Fruit fly (Drosophila melanogaster) whole organism, embryonic: ENCODE results near the gene CG32700.

Source experiments
- Blimp-1 ChIP-seq: fragments of 200-800 bp; sonication (Bioruptor generic); optimal IDR thresholded peaks from 3 replicates; lab custom pipeline; 2018; ENCODE audit warnings: missing biosample characterization, missing genetic modification characterization, mild to moderate bottlenecking, moderate library complexity, missing genetic modification reagents
- CG1024 ChIP-seq: fragments of 200-800 bp; sonication (Bioruptor generic); IDR thresholded peaks from 2 replicates; pipeline ENCODE4 v1.3.6; 2022; ENCODE audit warnings: missing biosample characterization, missing genetic modification characterization
- CG11398 ChIP-seq: fragments of 200-800 bp; sonication (Bioruptor generic); optimal IDR thresholded peaks from 2 replicates; lab custom pipeline; 2016; ENCODE audit warnings: missing biosample characterization, missing genetic modification characterization
- CG11456 ChIP-seq: fragments of 200-800 bp; sonication (Bioruptor generic); IDR thresholded peaks from 3 replicates; pipeline ENCODE4 v1.3.6; 2022; ENCODE audit warnings: missing biosample characterization, missing genetic modification characterization
- CG11504 ChIP-seq: fragments of 200-800 bp; sonication (Bioruptor generic); optimal IDR thresholded peaks from 3 replicates; lab custom pipeline; 2019; ENCODE audit warnings: missing biosample characterization, mild to moderate bottlenecking, missing genetic modification characterization, moderate library complexity
- CG12942 ChIP-seq: fragments of 200-800 bp; sonication (Bioruptor generic); optimal IDR thresholded peaks from 3 replicates; lab custom pipeline; 2016; ENCODE audit warnings: missing biosample characterization, missing genetic modification characterization
- CG13424 ChIP-seq: fragments of 200-800 bp; sonication (Bioruptor generic); optimal IDR thresholded peaks from 2 replicates; lab custom pipeline; 2019; ENCODE audit warnings: missing biosample characterization, mild to moderate bottlenecking, missing genetic modification characterization, moderate library complexity
- CG13775 ChIP-seq: fragments of 200-800 bp; sonication (Bioruptor generic); optimal IDR thresholded peaks from 3 replicates; lab custom pipeline; 2017; ENCODE audit warnings: missing biosample characterization, mild to moderate bottlenecking, missing genetic modification characterization
- CG17829 ChIP-seq: fragments of 200-800 bp; optimal IDR thresholded peaks from 2 replicates; lab custom pipeline; 2019; ENCODE audit warnings: missing biosample characterization, mild to moderate bottlenecking, missing genetic modification characterization, moderate library complexity
- CG5180 ChIP-seq: fragments of 200-800 bp; sonication (Bioruptor generic); optimal IDR thresholded peaks from 3 replicates; lab custom pipeline; 2017; ENCODE audit warnings: missing biosample characterization, missing genetic modification characterization, mild to moderate bottlenecking, moderate library complexity, missing genetic modification reagents
- CG8478 ChIP-seq: fragments of >200 bp; optimal IDR thresholded peaks from 2 replicates; lab custom pipeline; 2018
- CG9797 ChIP-seq: fragments of 200-800 bp; sonication (Bioruptor generic); optimal IDR thresholded peaks from 3 replicates; lab custom pipeline; 2018; ENCODE audit warnings: missing biosample characterization, mild to moderate bottlenecking, missing genetic modification characterization
- CG9817 ChIP-seq: fragments of 200-800 bp; sonication (Bioruptor generic); optimal IDR thresholded peaks from 2 replicates; lab custom pipeline; 2018; ENCODE audit warnings: missing biosample characterization, mild to moderate bottlenecking, missing genetic modification characterization, moderate library complexity
- CHES-1-like ChIP-seq: fragments of 200-800 bp; sonication (Bioruptor generic); optimal IDR thresholded peaks from 2 replicates; lab custom pipeline; 2016; ENCODE audit warnings: missing biosample characterization, missing genetic modification characterization
- D ChIP-seq, 2 experiments: fragments of 200-800 bp in 1 of 2; fragments of >200 bp in 1 of 2; sonication (Bioruptor generic) in 1 of 2; optimal IDR thresholded peaks; 2 replicates in 1 of 2; 3 replicates in 1 of 2; lab custom pipeline; 2017; ENCODE audit warnings: mild to moderate bottlenecking in 1 of 2, missing biosample characterization in 1 of 2, missing genetic modification characterization in 1 of 2, missing genetic modification reagents in 1 of 2
- Dip2 ChIP-seq: fragments of 200-800 bp; sonication (Bioruptor generic); IDR thresholded peaks from 2 replicates; pipeline ENCODE4 v1.3.6; 2022; ENCODE audit warnings: missing biosample characterization, missing genetic modification characterization
- Drgx ChIP-seq: fragments of 200-800 bp; sonication (Bioruptor generic); IDR thresholded peaks from 2 replicates; pipeline ENCODE4 v1.3.6; 2022; ENCODE audit warnings: missing biosample characterization, missing genetic modification characterization
- HmgD ChIP-seq: fragments of 200-800 bp; sonication (Bioruptor generic); optimal IDR thresholded peaks from 3 replicates; lab custom pipeline; 2016; ENCODE audit warnings: missing biosample characterization, missing genetic modification characterization
- Hr3 ChIP-seq: fragments of 200-800 bp; sonication (Bioruptor generic); optimal IDR thresholded peaks from 3 replicates; lab custom pipeline; 2016; ENCODE audit warnings: missing biosample characterization, missing genetic modification characterization
- Hr51 ChIP-seq, 2 experiments: fragments of 200-800 bp; sonication (Bioruptor generic); optimal IDR thresholded peaks; 2 replicates in 1 of 2; 3 replicates in 1 of 2; lab custom pipeline; 2016 to 2018; ENCODE audit warnings: missing biosample characterization in 2 of 2, missing genetic modification characterization in 2 of 2, mild to moderate bottlenecking in 1 of 2, moderate library complexity in 1 of 2
- MBD-R2 ChIP-seq: fragments of 200-800 bp; sonication (Bioruptor generic); IDR thresholded peaks from 2 replicates; pipeline ENCODE4 v1.3.6; 2022; ENCODE audit warnings: missing biosample characterization, missing genetic modification characterization
- NK7.1 ChIP-seq: fragments of 200-800 bp; sonication (Bioruptor generic); optimal IDR thresholded peaks from 3 replicates; lab custom pipeline; 2016; ENCODE audit warnings: missing biosample characterization, missing genetic modification characterization
- Sox100B ChIP-seq: fragments of 200-800 bp; sonication (Bioruptor generic); optimal IDR thresholded peaks from 3 replicates; lab custom pipeline; 2018; ENCODE audit warnings: missing biosample characterization, mild to moderate bottlenecking, missing genetic modification characterization
- al ChIP-seq: fragments of 200-800 bp; sonication (Bioruptor generic); IDR thresholded peaks from 2 replicates; pipeline ENCODE4 v1.3.6; 2022; ENCODE audit warnings: missing biosample characterization, missing genetic modification characterization
- bigmax ChIP-seq: fragments of 200-800 bp; sonication (Bioruptor generic); optimal IDR thresholded peaks from 2 replicates; lab custom pipeline; 2018; ENCODE audit warnings: missing biosample characterization, mild to moderate bottlenecking, missing genetic modification characterization
- bowl ChIP-seq: fragments of 200-800 bp; sonication (Bioruptor generic); IDR thresholded peaks from 2 replicates; pipeline ENCODE4 v1.3.6; 2022; ENCODE audit warnings: missing biosample characterization, missing genetic modification characterization
- btn ChIP-seq: fragments of 200-800 bp; sonication (Bioruptor generic); optimal IDR thresholded peaks from 2 replicates; lab custom pipeline; 2016; ENCODE audit warnings: missing biosample characterization, missing genetic modification characterization
- cad ChIP-seq: fragments of >200 bp; optimal IDR thresholded peaks from 2 replicates; lab custom pipeline; 2017; ENCODE audit warnings: missing biosample characterization, missing genetic modification characterization
- caup ChIP-seq: fragments of 200-800 bp; sonication (Bioruptor generic); optimal IDR thresholded peaks from 3 replicates; lab custom pipeline; 2017; ENCODE audit warnings: missing biosample characterization, mild to moderate bottlenecking, missing genetic modification characterization, moderate library complexity; ENCODE audit not compliant: severe bottlenecking
- ewg ChIP-seq: fragments of 200-800 bp; sonication (Bioruptor generic); optimal IDR thresholded peaks from 3 replicates; lab custom pipeline; 2017; ENCODE audit warnings: mild to moderate bottlenecking, missing biosample characterization, missing genetic modification reagents, missing genetic modification characterization
- fd96Cb ChIP-seq: fragments of 200-800 bp; sonication (Bioruptor generic); optimal IDR thresholded peaks from 2 replicates; lab custom pipeline; 2018; ENCODE audit warnings: missing biosample characterization, mild to moderate bottlenecking, missing genetic modification characterization, moderate library complexity
- ftz-f1 ChIP-seq: fragments of 200-800 bp; sonication (Bioruptor generic); optimal IDR thresholded peaks from 2 replicates; lab custom pipeline; 2016; ENCODE audit warnings: missing biosample characterization, missing genetic modification characterization
- gfzf ChIP-seq: fragments of 200-800 bp; sonication (Bioruptor generic); optimal IDR thresholded peaks from 2 replicates; lab custom pipeline; 2016; ENCODE audit warnings: missing biosample characterization, mild to moderate bottlenecking, missing genetic modification characterization, moderate library complexity
- hkb ChIP-seq, 2 experiments: fragments of 200-800 bp in 1 of 2; fragments of >200 bp in 1 of 2; sonication (Bioruptor generic) in 1 of 2; IDR thresholded peaks in 1 of 2; optimal IDR thresholded peaks in 1 of 2; 2 replicates each; pipeline versions ENCODE4 v1.3.6 to Lab custom; 2017 to 2022; ENCODE audit warnings: missing biosample characterization in 1 of 2, missing genetic modification characterization in 1 of 2
- jing ChIP-seq: fragments of 200-800 bp; sonication (Bioruptor generic); optimal IDR thresholded peaks from 2 replicates; lab custom pipeline; 2018; ENCODE audit warnings: missing biosample characterization, mild to moderate bottlenecking, missing genetic modification characterization
- lab ChIP-seq: fragments of 200-800 bp; sonication (Bioruptor generic); optimal IDR thresholded peaks from 3 replicates; lab custom pipeline; 2017; ENCODE audit warnings: missing biosample characterization, missing genetic modification characterization, mild to moderate bottlenecking, moderate library complexity, missing genetic modification reagents
- pan ChIP-seq, 4 experiments: fragments of >200 bp in 3 of 4; fragments of 200-800 bp in 1 of 4; sonication (Bioruptor generic) in 1 of 4; optimal IDR thresholded peaks in 3 of 4; IDR thresholded peaks in 1 of 4; 2 replicates each; pipeline versions ENCODE4 v1.3.6 to Lab custom; 2017 to 2022; ENCODE audit warnings: missing biosample characterization in 2 of 4, missing genetic modification characterization in 2 of 4, mixed read lengths in 1 of 4
- prd ChIP-seq, 3 experiments: fragments of >200 bp in 2 of 3; fragments of 200-800 bp in 1 of 3; sonication (Bioruptor generic) in 1 of 3; optimal IDR thresholded peaks in 2 of 3; IDR thresholded peaks in 1 of 3; 2 replicates in 2 of 3; 3 replicates in 1 of 3; pipeline versions ENCODE4 v1.3.6 to Lab custom; 2017 to 2022; ENCODE audit warnings: missing biosample characterization in 1 of 3, missing genetic modification characterization in 1 of 3
- rib ChIP-seq: fragments of 200-800 bp; sonication (Bioruptor generic); IDR thresholded peaks from 2 replicates; pipeline ENCODE4 v1.3.6; 2022; ENCODE audit warnings: missing biosample characterization, missing genetic modification characterization
- scrt ChIP-seq: fragments of 200-800 bp; sonication (Bioruptor generic); optimal IDR thresholded peaks from 2 replicates; lab custom pipeline; 2018; ENCODE audit warnings: missing biosample characterization, mild to moderate bottlenecking, missing genetic modification characterization, moderate library complexity
- sima ChIP-seq: fragments of 200-800 bp; sonication (Bioruptor generic); optimal IDR thresholded peaks from 2 replicates; lab custom pipeline; 2016; ENCODE audit warnings: missing biosample characterization, missing genetic modification characterization
- so ChIP-seq: fragments of 200-800 bp; sonication (Bioruptor generic); IDR thresholded peaks from 3 replicates; pipeline ENCODE4 v1.3.6; 2022; ENCODE audit warnings: missing biosample characterization, missing genetic modification characterization
- unpg ChIP-seq: fragments of 200-800 bp; sonication (Bioruptor generic); optimal IDR thresholded peaks from 3 replicates; lab custom pipeline; 2018; ENCODE audit warnings: missing biosample characterization, mild to moderate bottlenecking, missing genetic modification characterization, moderate library complexity
- wek ChIP-seq: fragments of 200-800 bp; sonication (Bioruptor generic); optimal IDR thresholded peaks from 3 replicates; lab custom pipeline; 2018; ENCODE audit warnings: missing biosample characterization, mild to moderate bottlenecking, missing genetic modification characterization, moderate library complexity
- zen ChIP-seq: fragments of 200-800 bp; sonication (Bioruptor generic); optimal IDR thresholded peaks from 3 replicates; lab custom pipeline; 2018; ENCODE audit warnings: missing biosample characterization, mild to moderate bottlenecking, missing genetic modification characterization, moderate library complexity
- zen2 ChIP-seq: fragments of 200-800 bp; sonication (Bioruptor generic); IDR thresholded peaks from 3 replicates; pipeline ENCODE4 v1.3.6; 2022; ENCODE audit warnings: missing biosample characterization, missing genetic modification characterization; ENCODE audit not compliant: partially characterized antibody

CG32700 gene

dm6 chrX:9553545-9554320 lies 3.1 kb upstream of the CG32700 start (continued):
- TF ChIP-seq Sox100B (peak; percentile 74), hkb (optimal IDR thresholded peaks at IDR 0.05; lab: Kevin White, UChicago) (no peak), hkb (GFP tag; IDR thresholded peaks at IDR 0.05; lab: Robert Waterston, UW) (peak; percentile 86), cad (GFP tag; lab: Kevin White, UChicago) (no peak), CG1024 (GFP tag; lab: Robert Waterston, UW) (peak; percentile 55; the same call in 1 of the 2 replicates), bowl (no peak; the same call in 1 of the 2 replicates), ftz-f1 (no peak), CG8478 (lab: Kevin White, UChicago) (no peak), Dip2 (no peak), scrt (GFP tag; lab: Kevin White, UChicago) (peak; percentile 80), MBD-R2 (GFP tag; lab: Robert Waterston, UW) (peak; percentile 79; the same call in 1 of the 2 replicates), zen2 (no peak), lab (GFP tag; lab: Kevin White, UChicago) (peak; percentile 93), btn (GFP tag; lab: Kevin White, UChicago) (no peak), HmgD (peak; percentile 18), Hr51 (GFP tag; optimal IDR thresholded peaks at IDR 0.05; lab: Kevin White, UChicago) (peak; percentile 56 to 88), CG5180 (GFP tag; lab: Kevin White, UChicago) (peak; percentile 71), al (GFP tag; lab: Robert Waterston, UW) (peak; percentile 77), rib (GFP tag; lab: Robert Waterston, UW) (peak; percentile 85), CG11504 (tag; lab: Kevin White, UChicago) (peak; percentile 87), CG9797 (peak; percentile 28), caup (peak; percentile 89), D (optimal IDR thresholded peaks at IDR 0.05; lab: Kevin White, UChicago) (no peak), D (GFP tag; optimal IDR thresholded peaks at IDR 0.05; lab: Kevin White, UChicago) (peak; percentile 81), sima (GFP tag; lab: Kevin White, UChicago) (no peak), wek (GFP tag; lab: Kevin White, UChicago) (peak; percentile 72), CG17829 (peak; percentile 90), CG11456 (peak; percentile 79), Hr3 (GFP tag; lab: Kevin White, UChicago) (peak; percentile 85), Drgx (GFP tag; lab: Robert Waterston, UW) (peak; percentile 84), Blimp-1 (GFP tag; lab: Kevin White, UChicago) (peak; percentile 90), ewg (GFP tag; lab: Kevin White, UChicago) (peak; percentile 72), CG9817 (tag; lab: Kevin White, UChicago) (peak; percentile 88), NK7.1 (GFP tag; lab: Kevin White, UChicago) (peak; percentile 13), zen (tag; lab: Kevin White, UChicago) (peak; percentile 79), unpg (GFP tag; lab: Kevin White, UChicago) (peak; percentile 92), CG12942 (GFP tag; lab: Kevin White, UChicago) (peak; percentile 72), prd (optimal IDR thresholded peaks at IDR 0.05; lab: Kevin White, UChicago) (no peak), prd (GFP tag; IDR thresholded peaks at IDR 0.05; lab: Robert Waterston, UW) (peak; percentile 90), bigmax (GFP tag; lab: Kevin White, UChicago) (no peak), gfzf (no peak), CG11398 (GFP tag; lab: Kevin White, UChicago) (peak; percentile 32), pan (optimal IDR thresholded peaks at IDR 0.05; lab: Kevin White, UChicago) (no peak), pan (GFP tag; optimal IDR thresholded peaks at IDR 0.05 in 1 of 2, IDR thresholded peaks at IDR 0.05 in 1 of 2) (peak in 1 of 2 experiments; percentile 88), CG13775 (GFP tag; lab: Kevin White, UChicago) (peak; percentile 85), jing (peak; percentile 74), so (peak; percentile 88), fd96Cb (tag; lab: Kevin White, UChicago) (peak; percentile 76), CG13424 (peak; percentile 92), CHES-1-like (GFP tag; lab: Kevin White, UChicago) (peak; percentile 40)
